Worm (Caenorhabditis elegans) whole organism, early embryonic: ENCODE results near the gene idpp-5.

Experiments
- ama-1 ChIP-seq: fragments of 150-350 bp; optimal IDR thresholded peaks from 2 replicates; lab custom pipeline; 2014
- ceh-36 ChIP-seq: sonication (generic microtip); optimal IDR thresholded peaks from 2 replicates; lab custom pipeline; 2016; ENCODE audit warnings: missing genetic modification characterization, inconsistent platforms, missing compliant biosample characterization
- flt-1 ChIP-seq: fragments of 200-800 bp; sonication (Bioruptor generic); IDR thresholded peaks from 2 replicates; pipeline ENCODE4 v1.3.6; 2022; ENCODE audit warnings: missing genetic modification characterization, missing compliant biosample characterization
- sea-1 ChIP-seq: fragments of 200-800 bp; sonication (Bioruptor generic); conservative IDR thresholded peaks from 2 replicates; pipeline ENCODE4 v1.3.6; 2022; ENCODE audit warnings: missing genetic modification characterization, missing compliant biosample characterization
- tbx-37 ChIP-seq: fragments of 200-800 bp; sonication (Bioruptor generic); conservative IDR thresholded peaks from 2 replicates; pipeline ENCODE4 v1.3.6; 2022; ENCODE audit warnings: missing genetic modification reagents, missing genetic modification characterization, missing compliant biosample characterization
- tra-4 ChIP-seq: sonication (generic microtip); optimal IDR thresholded peaks from 2 replicates; lab custom pipeline; 2017; ENCODE audit warnings: missing genetic modification characterization, missing compliant biosample characterization

- TF ChIP-seq flt-1 (GFP tag; lab: Robert Waterston, UW) (no peak), tbx-37 (GFP tag; lab: Robert Waterston, UW) (no peak), sea-1 (GFP tag; lab: Robert Waterston, UW) (no peak), ama-1 (lab: Kevin White, UChicago) (no peak), ceh-36 (tag; lab: Kevin White, UChicago) (no peak), tra-4 (tag; lab: Kevin White, UChicago) (no peak)
Measured at ce11 chrX:3807166-3807565, 14.6 kb upstream of the idpp-5 start, which contains the start of gene F35A5.1.
